Worm (Caenorhabditis elegans) whole organism, young adult: ENCODE data around the gene nhr-228.
A peak's percentile ranks its signal among the peaks of the same experiment; 100 is the strongest.
"Not testable (repeated sequence)": the region's sequence is repeated elsewhere in the genome, so short reads cannot be mapped to it uniquely, and the experiment has no call there.

Experiments
- F10E7.11 ChIP-seq: sonication (generic microtip); optimal IDR thresholded peaks from 2 replicates; lab custom pipeline; 2017; ENCODE audit warnings: mild to moderate bottlenecking, missing genetic modification characterization, moderate library complexity, missing compliant biosample characterization
- F22D6.2 ChIP-seq: sonication (generic microtip); optimal IDR thresholded peaks from 2 replicates; lab custom pipeline; 2016; ENCODE audit warnings: mild to moderate bottlenecking, missing genetic modification characterization, missing compliant biosample characterization
- F23B12.7 ChIP-seq: sonication (generic microtip); optimal IDR thresholded peaks from 2 replicates; lab custom pipeline; 2017; ENCODE audit warnings: missing genetic modification characterization, mild to moderate bottlenecking, missing compliant biosample characterization, antibody characterized with exemption, moderate library complexity; ENCODE audit not compliant: insufficient read depth
- F37B4.10 ChIP-seq: fragments of 200-800 bp; sonication (Bioruptor generic); IDR thresholded peaks from 2 replicates; pipeline ENCODE4 v1.3.6; 2022; ENCODE audit warnings: missing genetic modification characterization, missing compliant biosample characterization
- F49E8.2 ChIP-seq: sonication (generic microtip); optimal IDR thresholded peaks from 3 replicates; lab custom pipeline; 2017; ENCODE audit warnings: missing genetic modification characterization, mild to moderate bottlenecking, missing compliant biosample characterization, antibody characterized with exemption, moderate library complexity; ENCODE audit not compliant: insufficient read depth
- F55B11.4 ChIP-seq: sonication (generic microtip); optimal IDR thresholded peaks from 2 replicates; lab custom pipeline; 2016; ENCODE audit warnings: missing compliant biosample characterization, missing genetic modification characterization, borderline replicate concordance; ENCODE audit not compliant: insufficient read depth
- F57A8.1 ChIP-seq: fragments of 200-800 bp; sonication (Bioruptor generic); optimal IDR thresholded peaks from 2 replicates; lab custom pipeline; 2018; ENCODE audit warnings: mild to moderate bottlenecking, missing genetic modification characterization, moderate library complexity, missing compliant biosample characterization
- K12H6.12 ChIP-seq: fragments of 200-800 bp; sonication (Bioruptor generic); optimal IDR thresholded peaks from 2 replicates; lab custom pipeline; 2018; ENCODE audit warnings: mild to moderate bottlenecking, missing genetic modification characterization, missing compliant biosample characterization
- akir-1 ChIP-seq: fragments of 200-800 bp; sonication (Bioruptor generic); optimal IDR thresholded peaks from 2 replicates; lab custom pipeline; 2018; ENCODE audit warnings: mild to moderate bottlenecking, missing genetic modification characterization, moderate library complexity, missing compliant biosample characterization
- ama-1 ChIP-seq, 3 experiments: fragments of 150-350 bp in 1 of 3; sonication (generic microtip) in 2 of 3; optimal IDR thresholded peaks; 2 replicates each; lab custom pipeline; 2014 to 2018; ENCODE audit warnings: missing biosample characterization in 2 of 3, missing genetic modification characterization in 2 of 3, missing genetic modification reagents in 2 of 3
- aptf-3 ChIP-seq: fragments of 200-800 bp; sonication (Bioruptor generic); IDR thresholded peaks from 2 replicates; pipeline ENCODE4 v1.3.6; 2022; ENCODE audit warnings: missing genetic modification characterization, missing compliant biosample characterization
- athp-1 ChIP-seq: sonication (generic microtip); optimal IDR thresholded peaks from 2 replicates; lab custom pipeline; 2017; ENCODE audit warnings: mild to moderate bottlenecking, missing genetic modification characterization, missing compliant biosample characterization
- bed-2 ChIP-seq: fragments of 200-800 bp; sonication (Bioruptor generic); IDR thresholded peaks from 2 replicates; pipeline ENCODE4 v1.3.6; 2022; ENCODE audit warnings: missing genetic modification reagents, missing genetic modification characterization, missing compliant biosample characterization
- ceh-40 ChIP-seq: fragments of 200-800 bp; sonication (Bioruptor generic); IDR thresholded peaks from 2 replicates; pipeline ENCODE4 v1.3.6; 2022; ENCODE audit warnings: missing genetic modification characterization, missing compliant biosample characterization
- ceh-91 ChIP-seq: fragments of 200-800 bp; sonication (Bioruptor generic); IDR thresholded peaks from 2 replicates; pipeline ENCODE4 v1.3.6; 2022; ENCODE audit warnings: missing genetic modification reagents, missing genetic modification characterization, missing compliant biosample characterization
- dox-1 ChIP-seq: fragments of 200-800 bp; sonication (Bioruptor generic); IDR thresholded peaks from 2 replicates; pipeline ENCODE4 v1.3.6; 2022; ENCODE audit warnings: missing genetic modification reagents, missing genetic modification characterization, missing compliant biosample characterization
- hrde-1 ChIP-seq: sonication (generic microtip); optimal IDR thresholded peaks from 2 replicates; lab custom pipeline; 2016; ENCODE audit warnings: missing genetic modification characterization, mild to moderate bottlenecking, missing compliant biosample characterization, moderate library complexity, missing genotype, missing genetic modification reagents, borderline replicate concordance
- lag-1 ChIP-seq: fragments of 200-800 bp; sonication (Bioruptor generic); IDR thresholded peaks from 2 replicates; pipeline ENCODE4 v1.3.6; 2022; ENCODE audit warnings: missing genetic modification reagents, missing genetic modification characterization, missing compliant biosample characterization
- lir-1 ChIP-seq: fragments of 200-800 bp; sonication (Bioruptor generic); conservative IDR thresholded peaks from 2 replicates; pipeline ENCODE4 v1.3.6; 2022; ENCODE audit warnings: missing genetic modification reagents, missing genetic modification characterization, missing compliant biosample characterization
- madf-6 ChIP-seq: fragments of 200-800 bp; sonication (Bioruptor generic); IDR thresholded peaks from 2 replicates; pipeline ENCODE4 v1.3.6; 2022; ENCODE audit warnings: missing genetic modification reagents, missing genetic modification characterization, missing compliant biosample characterization
- madf-8 ChIP-seq: fragments of 200-800 bp; sonication (Bioruptor generic); conservative IDR thresholded peaks from 2 replicates; pipeline ENCODE4 v1.3.6; 2022; ENCODE audit warnings: missing genetic modification reagents, missing genetic modification characterization, missing compliant biosample characterization
- mxl-1 ChIP-seq: sonication (generic microtip); optimal IDR thresholded peaks from 2 replicates; lab custom pipeline; 2016; ENCODE audit warnings: missing genetic modification characterization, missing compliant biosample characterization
- nhr-120 ChIP-seq: fragments of 200-800 bp; sonication (Bioruptor generic); IDR thresholded peaks from 2 replicates; pipeline ENCODE4 v1.3.6; 2022; ENCODE audit warnings: missing genetic modification characterization, missing compliant biosample characterization
- nhr-179 ChIP-seq: sonication (generic microtip); optimal IDR thresholded peaks from 2 replicates; lab custom pipeline; 2016; ENCODE audit warnings: mild to moderate bottlenecking, missing genetic modification characterization, missing compliant biosample characterization
- nhr-80 ChIP-seq: sonication (generic microtip); optimal IDR thresholded peaks from 2 replicates; lab custom pipeline; 2016; ENCODE audit warnings: missing genetic modification characterization, missing compliant biosample characterization
- nhr-90 ChIP-seq: sonication (generic microtip); optimal IDR thresholded peaks from 2 replicates; lab custom pipeline; 2016; ENCODE audit warnings: missing genotype, mild to moderate bottlenecking, missing genetic modification characterization, missing compliant biosample characterization
- pha-4 ChIP-seq: fragments of 150-350 bp; sonication (generic microtip); optimal IDR thresholded peaks from 2 replicates; lab custom pipeline; 2014; ENCODE audit warnings: missing biosample characterization, missing genetic modification reagents, missing genetic modification characterization
- sdz-38 ChIP-seq: sonication (generic microtip); optimal IDR thresholded peaks from 2 replicates; lab custom pipeline; 2016; ENCODE audit warnings: missing genotype, missing genetic modification characterization, missing compliant biosample characterization
- sea-2 ChIP-seq: fragments of 200-800 bp; sonication (Bioruptor generic); IDR thresholded peaks from 2 replicates; pipeline ENCODE4 v1.3.6; 2022; ENCODE audit warnings: missing genetic modification characterization, missing compliant biosample characterization
- tbp1 ChIP-seq: fragments of 200-800 bp; sonication (Bioruptor generic); optimal IDR thresholded peaks from 2 replicates; lab custom pipeline; 2018; ENCODE audit warnings: mild to moderate bottlenecking, missing genetic modification characterization, missing compliant biosample characterization
- tbx-9 ChIP-seq: sonication (generic microtip); optimal IDR thresholded peaks from 2 replicates; lab custom pipeline; 2016; ENCODE audit warnings: borderline replicate concordance, missing genetic modification characterization, inconsistent platforms, missing compliant biosample characterization
- tlf-1 ChIP-seq: fragments of 200-800 bp; sonication (Bioruptor generic); optimal IDR thresholded peaks from 2 replicates; lab custom pipeline; 2018; ENCODE audit warnings: mild to moderate bottlenecking, missing genetic modification characterization, missing compliant biosample characterization
- unc-62 ChIP-seq: fragments of 150-350 bp; optimal IDR thresholded peaks from 2 replicates; lab custom pipeline; 2014; ENCODE audit warnings: missing biosample characterization, missing genetic modification reagents, missing genetic modification characterization
- ztf-28 ChIP-seq: fragments of 200-800 bp; sonication (Bioruptor generic); IDR thresholded peaks from 2 replicates; pipeline ENCODE4 v1.3.6; 2022; ENCODE audit warnings: missing genetic modification reagents, missing genetic modification characterization, missing compliant biosample characterization

nhr-228 gene

ce11 chrV:2308246-2308645 lies 26.7 kb downstream of the nhr-228 start (continued):
- no peak for TF ChIP-seq F55B11.4 (tag; lab: Kevin White, UChicago)
- TF ChIP-seq ceh-91 (GFP tag; lab: Robert Waterston, UW), result no peak
- no peak for TF ChIP-seq madf-6 (GFP tag; lab: Robert Waterston, UW)
- TF ChIP-seq unc-62 (GFP tag; lab: Kevin White, UChicago), result peak; percentile 10
- no peak for TF ChIP-seq F37B4.10
- TF ChIP-seq tbp1 (GFP tag; lab: Kevin White, UChicago), result peak; percentile 43
- TF ChIP-seq F10E7.11 (tag; lab: Kevin White, UChicago), result no peak
- no peak for TF ChIP-seq mxl-1 (tag; lab: Kevin White, UChicago)
- TF ChIP-seq F23B12.7, result no peak
- peak; percentile 57 for TF ChIP-seq nhr-90 (tag; lab: Kevin White, UChicago)
- TF ChIP-seq F57A8.1 (GFP tag; lab: Kevin White, UChicago), result no peak
- no peak for TF ChIP-seq akir-1 (GFP tag; lab: Kevin White, UChicago)
- no peak for TF ChIP-seq sea-2 (GFP tag; lab: Robert Waterston, UW)
- TF ChIP-seq nhr-179 (tag; lab: Kevin White, UChicago), result no peak
- no peak for TF ChIP-seq bed-2
- TF ChIP-seq ama-1 (optimal IDR thresholded peaks at IDR 0.05; lab: Kevin White, UChicago), result no peak
- no peak for TF ChIP-seq ama-1 (GFP tag; optimal IDR thresholded peaks at IDR 0.05; lab: Kevin White, UChicago)
- TF ChIP-seq ztf-28, result no peak
- TF ChIP-seq ceh-40 (GFP tag; lab: Robert Waterston, UW), result no peak
- no peak for TF ChIP-seq pha-4 (tag; lab: Kevin White, UChicago)
- peak; percentile 73 for TF ChIP-seq dox-1
- TF ChIP-seq tlf-1 (GFP tag; lab: Kevin White, UChicago), result peak; percentile 31
- TF ChIP-seq aptf-3, result no peak
- no peak for TF ChIP-seq hrde-1 (tag; lab: Kevin White, UChicago)

- not testable (repeated sequence) for TF ChIP-seq ama-1 (optimal IDR thresholded peaks at IDR 0.05; lab: Kevin White, UChicago); ama-1 (GFP tag; optimal IDR thresholded peaks at IDR 0.05; lab: Kevin White, UChicago); lir-1 (GFP tag; lab: Robert Waterston, UW); ztf-28
These were observed 39.4 kb downstream of the nhr-228 start, which contains the start of gene Y19D10B.6 for ce11 chrV:2321001-2321400. Gene Y19D10B.6 (minus strand): TSS chrV:2321101.

DNA sequence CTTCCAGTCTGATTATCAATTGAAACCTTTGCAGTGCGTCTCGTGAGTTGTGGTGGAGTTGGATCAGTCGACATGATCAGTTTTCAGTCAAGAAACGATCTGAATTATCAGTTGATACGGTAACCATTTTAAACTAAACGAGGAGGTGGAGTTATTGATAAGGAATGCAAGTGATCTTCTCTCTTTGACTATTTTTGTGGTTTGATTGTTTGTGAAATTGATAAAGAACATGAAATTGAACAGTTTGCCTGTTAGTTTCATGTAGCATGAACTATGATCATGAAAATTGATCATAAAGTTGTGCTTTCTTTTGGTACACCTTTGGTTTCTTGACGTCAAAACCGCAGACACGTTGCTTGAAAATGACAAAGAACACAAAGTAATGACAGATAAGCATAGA lies 40.9 kb downstream of the nhr-228 start, which contains the start of gene pud-1.2:
pud-1.2 (minus strand) TSS at position 101 of the 400 bp plus-strand sequence.
- TF ChIP-seq nhr-120; athp-1 (tag; lab: Kevin White, UChicago); F10E7.11 (tag; lab: Kevin White, UChicago): not testable (repeated sequence)

DNA sequence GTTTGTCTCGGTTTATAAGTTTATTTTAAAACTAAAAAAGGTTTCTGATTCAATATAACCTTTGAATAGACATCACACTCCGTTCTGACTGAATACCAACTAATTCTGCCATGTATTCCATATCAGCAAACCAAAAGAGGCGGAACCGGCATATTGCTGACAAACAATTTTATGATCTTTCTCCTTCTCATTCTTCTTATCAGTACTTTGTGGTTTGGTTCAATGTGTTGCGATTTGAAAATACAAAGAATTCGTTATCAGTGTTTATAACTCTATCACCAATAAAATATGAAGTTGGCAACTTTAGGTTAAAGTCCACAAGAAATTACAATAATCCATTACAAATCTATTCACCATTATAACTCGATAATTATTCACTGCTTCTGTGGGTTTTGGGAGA lies 42.7 kb downstream of the nhr-228 start:
- no peak for TF ChIP-seq F57A8.1 (GFP tag; lab: Kevin White, UChicago)
- TF ChIP-seq sdz-38, result no peak
- no peak for TF ChIP-seq ztf-28
- no peak for TF ChIP-seq madf-8
- TF ChIP-seq ceh-40 (GFP tag; lab: Robert Waterston, UW), result no peak
- peak; percentile 85 for TF ChIP-seq nhr-80 (tag; lab: Kevin White, UChicago)
- TF ChIP-seq F49E8.2 (tag; lab: Kevin White, UChicago), result no peak
- no peak for TF ChIP-seq lag-1 (GFP tag; lab: Robert Waterston, UW)
- 0 out of 2 replicates have a peak, but pooled peaks have one; percentile 12 for TF ChIP-seq dox-1
- TF ChIP-seq tbx-9 (tag; lab: Kevin White, UChicago), result no peak
- no peak for TF ChIP-seq K12H6.12 (tag; lab: Kevin White, UChicago)
- TF ChIP-seq F22D6.2 (tag; lab: Kevin White, UChicago), result no peak
